Worm (Caenorhabditis elegans) whole organism, late embryonic: ENCODE data around the gene F44D12.8.

ENCODE experiments used
- C38D4.7 ChIP-seq: fragments of 200-800 bp; sonication (Bioruptor generic); optimal IDR thresholded peaks from 2 replicates; lab custom pipeline; 2018; ENCODE audit warnings: mild to moderate bottlenecking, missing genetic modification characterization, moderate library complexity, missing compliant biosample characterization
- F13H6.1 ChIP-seq: sonication (generic microtip); optimal IDR thresholded peaks from 2 replicates; lab custom pipeline; 2016; ENCODE audit warnings: missing genetic modification characterization, missing compliant biosample characterization
- K09A11.1 ChIP-seq: sonication (generic microtip); optimal IDR thresholded peaks from 2 replicates; lab custom pipeline; 2017; ENCODE audit warnings: antibody characterized with exemption, mild to moderate bottlenecking, missing genetic modification characterization, missing compliant biosample characterization; ENCODE audit not compliant: insufficient read depth
- ama-1 ChIP-seq: fragments of 150-350 bp; optimal IDR thresholded peaks from 2 replicates; lab custom pipeline; 2014
- ceh-14 ChIP-seq: sonication (generic microtip); optimal IDR thresholded peaks from 2 replicates; lab custom pipeline; 2016; ENCODE audit warnings: missing genotype, missing genetic modification characterization, missing compliant biosample characterization
- ceh-2 ChIP-seq: sonication (generic microtip); optimal IDR thresholded peaks from 2 replicates; lab custom pipeline; 2016; ENCODE audit warnings: missing genotype, missing genetic modification characterization, missing compliant biosample characterization
- ceh-22 ChIP-seq: sonication (generic microtip); optimal IDR thresholded peaks from 2 replicates; lab custom pipeline; 2017; ENCODE audit warnings: missing biosample characterization, missing genetic modification characterization
- ceh-24 ChIP-seq: sonication (generic microtip); optimal IDR thresholded peaks from 2 replicates; lab custom pipeline; 2016; ENCODE audit warnings: mild to moderate bottlenecking, missing genetic modification characterization, missing compliant biosample characterization
- ceh-30 ChIP-seq: fragments of 150-350 bp; optimal IDR thresholded peaks from 2 replicates; lab custom pipeline; 2014; ENCODE audit warnings: missing biosample characterization, missing genetic modification characterization
- ceh-31 ChIP-seq: sonication (generic microtip); optimal IDR thresholded peaks from 2 replicates; lab custom pipeline; 2016; ENCODE audit warnings: missing genetic modification characterization, missing compliant biosample characterization
- ceh-34 ChIP-seq: sonication (generic microtip); optimal IDR thresholded peaks from 2 replicates; lab custom pipeline; 2016; ENCODE audit warnings: mild to moderate bottlenecking, missing genetic modification characterization, missing compliant biosample characterization
- ceh-48 ChIP-seq: sonication (generic microtip); optimal IDR thresholded peaks from 2 replicates; lab custom pipeline; 2016; ENCODE audit warnings: missing genetic modification characterization, inconsistent platforms, missing compliant biosample characterization
- ceh-6 ChIP-seq: fragments of 200-800 bp; sonication (Bioruptor generic); optimal IDR thresholded peaks from 2 replicates; lab custom pipeline; 2018; ENCODE audit warnings: mild to moderate bottlenecking, missing genetic modification characterization, missing compliant biosample characterization
- ceh-9 ChIP-seq: sonication (generic microtip); optimal IDR thresholded peaks from 2 replicates; lab custom pipeline; 2016; ENCODE audit warnings: mild to moderate bottlenecking, missing genetic modification characterization, inconsistent platforms, missing compliant biosample characterization
- che-1 ChIP-seq: sonication (generic microtip); optimal IDR thresholded peaks from 2 replicates; lab custom pipeline; 2016; ENCODE audit warnings: mild to moderate bottlenecking, missing genetic modification characterization, missing compliant biosample characterization
- dmd-4 ChIP-seq: sonication (generic microtip); optimal IDR thresholded peaks from 2 replicates; lab custom pipeline; 2016; ENCODE audit warnings: borderline replicate concordance, missing genetic modification characterization, missing compliant biosample characterization
- elt-2 ChIP-seq: sonication (generic microtip); optimal IDR thresholded peaks from 2 replicates; lab custom pipeline; 2016; ENCODE audit warnings: missing genetic modification reagents, missing genetic modification characterization, missing compliant biosample characterization
- fkh-10 ChIP-seq: fragments of 150-350 bp; optimal IDR thresholded peaks from 2 replicates; lab custom pipeline; 2014; ENCODE audit warnings: missing biosample characterization, missing genetic modification reagents, missing genetic modification characterization
- gmeb-2 ChIP-seq: sonication (generic microtip); optimal IDR thresholded peaks from 2 replicates; lab custom pipeline; 2016; ENCODE audit warnings: missing genetic modification characterization, inconsistent platforms, missing compliant biosample characterization
- hlh-6 ChIP-seq: sonication (generic microtip); optimal IDR thresholded peaks from 2 replicates; lab custom pipeline; 2016; ENCODE audit warnings: missing genotype, missing genetic modification characterization, missing compliant biosample characterization
- hlh-8 ChIP-seq: sonication (generic microtip); optimal IDR thresholded peaks from 2 replicates; lab custom pipeline; 2016; ENCODE audit warnings: missing genotype, missing genetic modification characterization, missing compliant biosample characterization
- lim-6 ChIP-seq: sonication (generic microtip); optimal IDR thresholded peaks from 2 replicates; lab custom pipeline; 2016; ENCODE audit warnings: missing genetic modification characterization, missing compliant biosample characterization
- lin-11 ChIP-seq: fragments of 200-800 bp; sonication (Bioruptor generic); optimal IDR thresholded peaks from 2 replicates; lab custom pipeline; 2018; ENCODE audit warnings: mild to moderate bottlenecking, missing genetic modification characterization, missing compliant biosample characterization
- madf-2 ChIP-seq: sonication (generic microtip); optimal IDR thresholded peaks from 2 replicates; lab custom pipeline; 2017; ENCODE audit warnings: missing genetic modification characterization, missing compliant biosample characterization
- mec-3 ChIP-seq: sonication (generic microtip); optimal IDR thresholded peaks from 2 replicates; lab custom pipeline; 2016; ENCODE audit warnings: borderline replicate concordance, missing genetic modification characterization, missing compliant biosample characterization
- nfya-1 ChIP-seq: sonication (generic microtip); optimal IDR thresholded peaks from 2 replicates; lab custom pipeline; 2017; ENCODE audit warnings: missing genetic modification characterization, mild to moderate bottlenecking, missing compliant biosample characterization, antibody characterized with exemption, moderate library complexity
- nhr-11 ChIP-seq: fragments of 150-350 bp; optimal IDR thresholded peaks from 2 replicates; lab custom pipeline; 2014; ENCODE audit warnings: missing biosample characterization, missing genetic modification characterization
- nhr-232 ChIP-seq: sonication (generic microtip); optimal IDR thresholded peaks from 2 replicates; lab custom pipeline; 2016; ENCODE audit warnings: missing genetic modification characterization, missing compliant biosample characterization
- pag-3 ChIP-seq: sonication (generic microtip); optimal IDR thresholded peaks from 2 replicates; lab custom pipeline; 2016; ENCODE audit warnings: missing compliant biosample characterization, missing genetic modification characterization, borderline replicate concordance
- pax-1 ChIP-seq: fragments of 150-350 bp; optimal IDR thresholded peaks from 2 replicates; lab custom pipeline; 2014; ENCODE audit warnings: missing biosample characterization, missing genetic modification characterization
- pha-2 ChIP-seq: sonication (generic microtip); optimal IDR thresholded peaks from 2 replicates; lab custom pipeline; 2017; ENCODE audit warnings: mild to moderate bottlenecking, missing genetic modification characterization, missing compliant biosample characterization
- pha-4 ChIP-seq: fragments of 150-350 bp; optimal IDR thresholded peaks from 2 replicates; lab custom pipeline; 2018; ENCODE audit warnings: missing biosample characterization, missing genetic modification reagents, missing genetic modification characterization
- pros-1 ChIP-seq: fragments of 150-350 bp; optimal IDR thresholded peaks from 2 replicates; lab custom pipeline; 2014; ENCODE audit warnings: missing biosample characterization, missing genetic modification reagents, missing genetic modification characterization
- ref-2 ChIP-seq: sonication (generic microtip); optimal IDR thresholded peaks from 2 replicates; lab custom pipeline; 2016; ENCODE audit warnings: missing genetic modification characterization, missing compliant biosample characterization
- rnt-1 ChIP-seq: sonication (generic microtip); optimal IDR thresholded peaks from 2 replicates; lab custom pipeline; 2016; ENCODE audit warnings: missing genetic modification characterization, missing compliant biosample characterization
- sdc-2 ChIP-seq: sonication (generic microtip); optimal IDR thresholded peaks from 2 replicates; lab custom pipeline; 2016; ENCODE audit warnings: missing genotype, missing genetic modification characterization, missing compliant biosample characterization
- sox-2 ChIP-seq: fragments of 200-800 bp; sonication (Bioruptor generic); IDR thresholded peaks from 2 replicates; pipeline ENCODE4 v1.3.6; 2022; ENCODE audit warnings: missing genetic modification reagents, missing genetic modification characterization, missing compliant biosample characterization
- tbx-2 ChIP-seq: sonication (generic microtip); optimal IDR thresholded peaks from 2 replicates; lab custom pipeline; 2016; ENCODE audit warnings: missing genetic modification characterization, missing compliant biosample characterization
- ttx-3 ChIP-seq: sonication (generic microtip); optimal IDR thresholded peaks from 2 replicates; lab custom pipeline; 2016; ENCODE audit warnings: missing genetic modification reagents, missing genetic modification characterization, missing compliant biosample characterization
- unc-86 ChIP-seq: sonication (generic microtip); optimal IDR thresholded peaks from 2 replicates; lab custom pipeline; 2016; ENCODE audit warnings: missing genetic modification characterization, missing compliant biosample characterization

The F44D12.8 gene

ce11 chrIV:10007758-10008157, 15.3 kb upstream of the F44D12.8 start:
- TF ChIP-seq rnt-1 (tag; lab: Kevin White, UChicago) (no peak), C38D4.7 (GFP tag; lab: Kevin White, UChicago) (no peak), ref-2 (tag; lab: Kevin White, UChicago) (peak; percentile 10)

- TF ChIP-seq ama-1 (lab: Kevin White, UChicago) (no peak), lim-6 (no peak), nhr-11 (tag; lab: Kevin White, UChicago) (no peak), F13H6.1 (tag; lab: Kevin White, UChicago) (no peak), rnt-1 (tag; lab: Kevin White, UChicago) (no peak), ceh-9 (tag; lab: Kevin White, UChicago) (no peak), ceh-48 (tag; lab: Kevin White, UChicago) (no peak), tbx-2 (no peak), nfya-1 (tag; lab: Kevin White, UChicago) (no peak), pha-4 (tag; lab: Kevin White, UChicago) (no peak), pha-2 (tag; lab: Kevin White, UChicago) (no peak), madf-2 (tag; lab: Kevin White, UChicago) (no peak), pros-1 (tag; lab: Kevin White, UChicago) (no peak), unc-86 (tag; lab: Kevin White, UChicago) (no peak), lin-11 (tag; lab: Kevin White, UChicago) (no peak), sox-2 (GFP tag; lab: Robert Waterston, UW) (no peak), che-1 (tag; lab: Kevin White, UChicago) (no peak), pax-1 (tag; lab: Kevin White, UChicago) (no peak)
- TF ChIP-seq, all 69 proteins: peak for 0
Observed at ce11 chrIV:10009536-10009935, 13.6 kb upstream of the F44D12.8 start, which contains the start of gene magu-4. TSS of gene magu-4 (plus strand) at chrIV:10009753.

ce11 chrIV:10016977-10017376, 6.1 kb upstream of the F44D12.8 start, which contains the start of gene ent-7:
TSS of gene ent-7 (plus strand) at chrIV:10017277.
- TF ChIP-seq C38D4.7 (GFP tag; lab: Kevin White, UChicago) (no peak), pag-3 (tag; lab: Kevin White, UChicago) (no peak), ceh-31 (tag; lab: Kevin White, UChicago) (no peak), hlh-8 (tag; lab: Kevin White, UChicago) (no peak), K09A11.1 (no peak), gmeb-2 (tag; lab: Kevin White, UChicago) (no peak)

- TF ChIP-seq hlh-6 (no peak), ceh-14 (tag; lab: Kevin White, UChicago) (no peak), ceh-30 (tag; lab: Kevin White, UChicago) (no peak), pag-3 (tag; lab: Kevin White, UChicago) (no peak), mec-3 (no peak), nhr-232 (tag; lab: Kevin White, UChicago) (no peak), elt-2 (no peak)
Observed at ce11 chrIV:10017633-10018032, 5.5 kb upstream of the F44D12.8 start, which contains the start of gene F44D12.2. TSS of gene F44D12.2 (minus strand) at chrIV:10017733.

ce11 chrIV:10021283-10021682, 1.8 kb upstream of the F44D12.8 start, which contains the start of gene F44D12.19:
TSS of gene F44D12.19 (plus strand) at chrIV:10021583.
- no peak for TF ChIP-seq ceh-22

ce11 chrIV:10026129-10026528, 3.0 kb downstream of the F44D12.8 start:
- TF ChIP-seq ceh-24: no peak
- TF ChIP-seq ceh-31 (tag; lab: Kevin White, UChicago): no peak
- no peak for TF ChIP-seq dmd-4
- no peak for TF ChIP-seq fkh-10 (GFP tag; lab: Kevin White, UChicago)
- no peak for TF ChIP-seq ttx-3
- no peak for TF ChIP-seq unc-86 (tag; lab: Kevin White, UChicago)
- TF ChIP-seq ceh-9 (tag; lab: Kevin White, UChicago): no peak
- no peak for TF ChIP-seq elt-2
- no peak for TF ChIP-seq ceh-2 (tag; lab: Kevin White, UChicago)
- TF ChIP-seq pha-4 (tag; lab: Kevin White, UChicago): no peak
- TF ChIP-seq sdc-2 (tag; lab: Kevin White, UChicago): no peak
- TF ChIP-seq ceh-6: no peak
- no peak for TF ChIP-seq ceh-34 (tag; lab: Kevin White, UChicago)
